Worm (Caenorhabditis elegans) whole organism, L2 larva: ENCODE measurements around the gene delm-1.

Experiments used
- C34F6.9 ChIP-seq: fragments of 150-350 bp; optimal IDR thresholded peaks from 2 replicates; lab custom pipeline; 2014; ENCODE audit warnings: missing biosample characterization, missing genetic modification characterization
- F13H6.1 ChIP-seq: sonication (generic microtip); optimal IDR thresholded peaks from 2 replicates; lab custom pipeline; 2016; ENCODE audit warnings: missing genetic modification characterization, missing compliant biosample characterization
- R02D3.7 ChIP-seq: fragments of 150-350 bp; optimal IDR thresholded peaks from 2 replicates; lab custom pipeline; 2014; ENCODE audit warnings: missing biosample characterization, missing genetic modification characterization
- Y55F3AM.14 ChIP-seq: fragments of 200-800 bp; sonication (Bioruptor generic); optimal IDR thresholded peaks from 2 replicates; lab custom pipeline; 2018; ENCODE audit warnings: mild to moderate bottlenecking, missing genetic modification characterization, missing compliant biosample characterization
- ZK546.5 ChIP-seq: sonication (generic microtip); optimal IDR thresholded peaks from 2 replicates; lab custom pipeline; 2017; ENCODE audit warnings: missing biosample characterization, missing genetic modification characterization
- aly-2 ChIP-seq: fragments of 150-350 bp; optimal IDR thresholded peaks from 2 replicates; lab custom pipeline; 2014; ENCODE audit warnings: missing biosample characterization, missing genetic modification characterization
- ama-1 ChIP-seq: fragments of 150-350 bp; optimal IDR thresholded peaks from 2 replicates; lab custom pipeline; 2018; ENCODE audit warnings: inconsistent platforms
- blmp-1 ChIP-seq: sonication (generic microtip); optimal IDR thresholded peaks from 2 replicates; lab custom pipeline; 2017; ENCODE audit warnings: missing genetic modification characterization, mild to moderate bottlenecking, missing compliant biosample characterization, antibody characterized with exemption, moderate library complexity; ENCODE audit not compliant: insufficient read depth
- ceh-16 ChIP-seq: fragments of 150-350 bp; optimal IDR thresholded peaks from 2 replicates; lab custom pipeline; 2014; ENCODE audit warnings: missing biosample characterization, missing genetic modification characterization
- ceh-82 ChIP-seq: fragments of 150-350 bp; optimal IDR thresholded peaks from 2 replicates; lab custom pipeline; 2014; ENCODE audit warnings: missing biosample characterization, missing genetic modification characterization
- dmd-4 ChIP-seq: sonication (generic microtip); optimal IDR thresholded peaks from 2 replicates; lab custom pipeline; 2017; ENCODE audit warnings: missing biosample characterization, missing genetic modification characterization
- egl-27 ChIP-seq: sonication (generic microtip); optimal IDR thresholded peaks from 3 replicates; lab custom pipeline; 2017; ENCODE audit warnings: missing biosample characterization, missing genetic modification reagents, missing genetic modification characterization
- elt-1 ChIP-seq: fragments of 150-350 bp; optimal IDR thresholded peaks from 2 replicates; lab custom pipeline; 2014; ENCODE audit warnings: missing biosample characterization, missing genetic modification characterization
- elt-3 ChIP-seq: sonication (generic microtip); optimal IDR thresholded peaks from 2 replicates; lab custom pipeline; 2017; ENCODE audit warnings: missing biosample characterization, missing genetic modification characterization
- fos-1 ChIP-seq: fragments of 150-350 bp; optimal IDR thresholded peaks from 2 replicates; lab custom pipeline; 2014; ENCODE audit warnings: missing biosample characterization, missing genetic modification characterization
- gmeb-1 ChIP-seq: fragments of 150-350 bp; optimal IDR thresholded peaks from 2 replicates; lab custom pipeline; 2014; ENCODE audit warnings: missing biosample characterization, missing genetic modification characterization
- lin-11 ChIP-seq: fragments of 150-350 bp; sonication (generic microtip); optimal IDR thresholded peaks from 2 replicates; lab custom pipeline; 2014; ENCODE audit warnings: missing biosample characterization, missing genetic modification characterization, inconsistent platforms, mixed read lengths
- lin-13 ChIP-seq: fragments of 150-350 bp; optimal IDR thresholded peaks from 2 replicates; lab custom pipeline; 2014; ENCODE audit warnings: missing biosample characterization, missing genetic modification reagents, missing genetic modification characterization
- lin-39 ChIP-seq: fragments of 150-350 bp; optimal IDR thresholded peaks from 2 replicates; lab custom pipeline; 2014; ENCODE audit warnings: missing biosample characterization, missing genetic modification reagents, missing genetic modification characterization
- lsy-2 ChIP-seq, 2 experiments: fragments of 150-350 bp in 1 of 2; sonication (generic microtip) in 1 of 2; optimal IDR thresholded peaks; 2 replicates each; lab custom pipeline; 2014 to 2017; ENCODE audit warnings: missing biosample characterization in 2 of 2, missing genetic modification characterization in 2 of 2
- mab-5 ChIP-seq: fragments of 150-350 bp; optimal IDR thresholded peaks from 2 replicates; lab custom pipeline; 2014; ENCODE audit warnings: missing biosample characterization, missing genetic modification characterization
- mbf-1 ChIP-seq: sonication (generic microtip); optimal IDR thresholded peaks from 2 replicates; lab custom pipeline; 2017; ENCODE audit warnings: missing biosample characterization, missing genetic modification characterization
- mdl-1 ChIP-seq, 2 experiments: fragments of 150-350 bp in 1 of 2; sonication (generic microtip) in 1 of 2; optimal IDR thresholded peaks; 2 replicates each; lab custom pipeline; 2017; ENCODE audit warnings: missing biosample characterization in 2 of 2, missing genetic modification characterization in 2 of 2
- nhr-10 ChIP-seq: sonication (generic microtip); optimal IDR thresholded peaks from 2 replicates; lab custom pipeline; 2017; ENCODE audit warnings: missing biosample characterization, missing genetic modification characterization
- nhr-129 ChIP-seq: fragments of 150-350 bp; optimal IDR thresholded peaks from 2 replicates; lab custom pipeline; 2014; ENCODE audit warnings: missing biosample characterization, missing genetic modification characterization
- nhr-21 ChIP-seq: fragments of 150-350 bp; optimal IDR thresholded peaks from 2 replicates; lab custom pipeline; 2014; ENCODE audit warnings: missing biosample characterization, missing genetic modification characterization
- nhr-23 ChIP-seq: fragments of 150-350 bp; optimal IDR thresholded peaks from 2 replicates; lab custom pipeline; 2014; ENCODE audit warnings: missing biosample characterization, missing genetic modification reagents, missing genetic modification characterization
- nhr-25 ChIP-seq: fragments of 150-350 bp; sonication (generic microtip); optimal IDR thresholded peaks from 3 replicates; lab custom pipeline; 2014; ENCODE audit warnings: missing biosample characterization, missing genetic modification characterization
- nhr-6 ChIP-seq: fragments of 150-350 bp; optimal IDR thresholded peaks from 2 replicates; lab custom pipeline; 2014; ENCODE audit warnings: missing biosample characterization, missing genetic modification characterization
- nhr-77 ChIP-seq: fragments of 150-350 bp; optimal IDR thresholded peaks from 2 replicates; lab custom pipeline; 2014; ENCODE audit warnings: missing biosample characterization, missing genetic modification characterization
- peb-1 ChIP-seq: fragments of 150-350 bp; optimal IDR thresholded peaks from 2 replicates; lab custom pipeline; 2014; ENCODE audit warnings: missing biosample characterization, missing genetic modification characterization
- sem-4 ChIP-seq: fragments of 150-350 bp; optimal IDR thresholded peaks from 2 replicates; lab custom pipeline; 2014; ENCODE audit warnings: missing biosample characterization, missing genetic modification reagents, missing genetic modification characterization
- skn-1 ChIP-seq: sonication (generic microtip); optimal IDR thresholded peaks from 2 replicates; lab custom pipeline; 2017; ENCODE audit warnings: missing biosample characterization, missing genetic modification characterization
- sma-3 ChIP-seq: sonication (generic microtip); optimal IDR thresholded peaks from 2 replicates; lab custom pipeline; 2016; ENCODE audit warnings: missing genetic modification reagents, missing genetic modification characterization, missing compliant biosample characterization
- sma-9 ChIP-seq, 2 experiments: fragments of 150-350 bp in 1 of 2; sonication (generic microtip) in 1 of 2; optimal IDR thresholded peaks; 2 replicates each; lab custom pipeline; 2014 to 2016; ENCODE audit warnings: missing genetic modification characterization in 2 of 2, mild to moderate bottlenecking in 1 of 2, missing biosample characterization in 1 of 2, missing compliant biosample characterization in 1 of 2, missing genetic modification reagents in 1 of 2, moderate library complexity in 1 of 2
- snpc-4 ChIP-seq: fragments of 150-350 bp; optimal IDR thresholded peaks from 2 replicates; lab custom pipeline; 2014; ENCODE audit warnings: missing biosample characterization, missing genetic modification characterization
- unc-39 ChIP-seq: fragments of 150-350 bp; optimal IDR thresholded peaks from 2 replicates; lab custom pipeline; 2014; ENCODE audit warnings: missing biosample characterization, missing genetic modification characterization
- unc-55 ChIP-seq: fragments of 150-350 bp; sonication (generic microtip); optimal IDR thresholded peaks from 3 replicates; lab custom pipeline; 2014; ENCODE audit warnings: missing biosample characterization, missing genetic modification reagents, missing genetic modification characterization
- unc-62 ChIP-seq: fragments of 150-350 bp; optimal IDR thresholded peaks from 2 replicates; lab custom pipeline; 2014; ENCODE audit warnings: missing biosample characterization, missing genetic modification reagents, missing genetic modification characterization
- zag-1 ChIP-seq: fragments of 150-350 bp; optimal IDR thresholded peaks from 2 replicates; lab custom pipeline; 2014; ENCODE audit warnings: missing biosample characterization, missing genetic modification characterization
- ztf-1 ChIP-seq: fragments of 200-800 bp; sonication (Bioruptor generic); conservative IDR thresholded peaks from 2 replicates; pipeline ENCODE4 v1.3.6; 2022; ENCODE audit warnings: missing genetic modification characterization, missing compliant biosample characterization
- ztf-11 ChIP-seq: sonication (generic microtip); optimal IDR thresholded peaks from 2 replicates; lab custom pipeline; 2017; ENCODE audit warnings: missing biosample characterization, missing genetic modification characterization
- ztf-4 ChIP-seq: fragments of 150-350 bp; optimal IDR thresholded peaks from 2 replicates; lab custom pipeline; 2014; ENCODE audit warnings: missing biosample characterization, missing genetic modification characterization

Gene delm-1

ce11 chrIV:9140172-9140805 lies 5.0 kb upstream of the delm-1 start:
- TF ChIP-seq R02D3.7 (tag; lab: Kevin White, UChicago) (no peak), ceh-16 (tag; lab: Kevin White, UChicago) (no peak), lsy-2 (tag; optimal IDR thresholded peaks at IDR 0.05; lab: Kevin White, UChicago) (no peak), ztf-1 (no peak), sma-9 (GFP tag; optimal IDR thresholded peaks at IDR 0.05; lab: Kevin White, UChicago) (no peak), sma-9 (tag; optimal IDR thresholded peaks at IDR 0.05; lab: Kevin White, UChicago) (no peak), dmd-4 (no peak), ama-1 (lab: Kevin White, UChicago) (no peak), mdl-1 (tag; optimal IDR thresholded peaks at IDR 0.05; lab: Kevin White, UChicago) (no peak), peb-1 (tag; lab: Kevin White, UChicago) (no peak), lin-39 (tag; lab: Kevin White, UChicago) (no peak), unc-62 (GFP tag; lab: Kevin White, UChicago) (no peak), elt-1 (no peak), C34F6.9 (tag; lab: Kevin White, UChicago) (no peak), sma-3 (GFP tag; lab: Kevin White, UChicago) (no peak), elt-3 (tag; lab: Kevin White, UChicago) (no peak), skn-1 (tag; lab: Kevin White, UChicago) (no peak)

- TF ChIP-seq unc-62 (GFP tag; lab: Kevin White, UChicago) (no peak), ceh-82 (no peak), nhr-21 (no peak), unc-55 (GFP tag; lab: Kevin White, UChicago) (no peak), sma-3 (GFP tag; lab: Kevin White, UChicago) (no peak), ama-1 (lab: Kevin White, UChicago) (no peak), gmeb-1 (tag; lab: Kevin White, UChicago) (no peak), fos-1 (tag; lab: Kevin White, UChicago) (no peak), lin-13 (no peak), nhr-10 (tag; lab: Kevin White, UChicago) (no peak), nhr-25 (no peak), mbf-1 (tag; lab: Kevin White, UChicago) (no peak), snpc-4 (no peak), C34F6.9 (tag; lab: Kevin White, UChicago) (no peak), mdl-1 (tag; optimal IDR thresholded peaks at IDR 0.05; lab: Kevin White, UChicago) (no peak), lin-11 (no peak), dmd-4 (no peak)
- TF ChIP-seq, all 48 proteins: peak for 0
These were observed 4.7 kb downstream of the delm-1 start for ce11 chrIV:9130605-9131004.

ce11 chrIV:9121545-9121944 lies 13.7 kb downstream of the delm-1 start:
- TF ChIP-seq egl-27 (tag; lab: Kevin White, UChicago) (no peak), gmeb-1 (tag; lab: Kevin White, UChicago) (no peak), C34F6.9 (tag; lab: Kevin White, UChicago) (peak; percentile 64), aly-2 (no peak), fos-1 (tag; lab: Kevin White, UChicago) (peak; percentile 69), nhr-129 (tag; lab: Kevin White, UChicago) (peak; percentile 77), sma-3 (GFP tag; lab: Kevin White, UChicago) (peak; percentile 71), zag-1 (tag; lab: Kevin White, UChicago) (no peak), unc-39 (no peak), unc-55 (GFP tag; lab: Kevin White, UChicago) (no peak), sma-9 (GFP tag; optimal IDR thresholded peaks at IDR 0.05; lab: Kevin White, UChicago) (peak; percentile 56), sma-9 (tag; optimal IDR thresholded peaks at IDR 0.05; lab: Kevin White, UChicago) (no peak), nhr-77 (tag; lab: Kevin White, UChicago) (no peak), sem-4 (tag; lab: Kevin White, UChicago) (no peak), ceh-82 (no peak), nhr-23 (no peak), nhr-21 (peak; percentile 67), ZK546.5 (tag; lab: Kevin White, UChicago) (no peak), Y55F3AM.14 (GFP tag; lab: Kevin White, UChicago) (no peak), mdl-1 (tag; optimal IDR thresholded peaks at IDR 0.05; lab: Kevin White, UChicago) (peak; percentile 66 to 79), nhr-6 (tag; lab: Kevin White, UChicago) (no peak), nhr-25 (peak; percentile 49), blmp-1 (tag; lab: Kevin White, UChicago) (peak; percentile 48), mab-5 (tag; lab: Kevin White, UChicago) (no peak), lsy-2 (tag; optimal IDR thresholded peaks at IDR 0.05; lab: Kevin White, UChicago) (peak in 1 of 2 experiments; percentile 50), unc-62 (GFP tag; lab: Kevin White, UChicago) (no peak), skn-1 (tag; lab: Kevin White, UChicago) (no peak), elt-3 (tag; lab: Kevin White, UChicago) (no peak), F13H6.1 (tag; lab: Kevin White, UChicago) (peak; percentile 58), snpc-4 (no peak), ztf-4 (no peak), ztf-11 (tag; lab: Kevin White, UChicago) (no peak), ama-1 (lab: Kevin White, UChicago) (no peak), lin-11 (no peak)
- TF ChIP-seq, all 48 proteins: peak for 11
